Fruit fly (Drosophila melanogaster): ENCODE measurements around the gene Gr93c.

The Gr93c gene

dm6 chr3R:21862137-21862850 is 17.2 kb upstream of the Gr93c start (continued):
- TF ChIP-seq fd85E (GFP tag; optimal IDR thresholded peaks at IDR 0.05) (no peak), topi (GFP tag; optimal IDR thresholded peaks at IDR 0.05) (no peak), OdsH (GFP tag; optimal IDR thresholded peaks at IDR 0.05) (peak; percentile 80), Gug (GFP tag; IDR thresholded peaks at IDR 0.05) (peak; percentile 84), CG8119 (GFP tag; IDR thresholded peaks at IDR 0.05) (peak; percentile 96), Met (GFP tag; optimal IDR thresholded peaks at IDR 0.05) (peak; percentile 29), CG6854 (GFP tag; optimal IDR thresholded peaks at IDR 0.05) (no peak), CG4318 (GFP tag; optimal IDR thresholded peaks at IDR 0.05) (peak; percentile 93), CG34406 (GFP tag; optimal IDR thresholded peaks at IDR 0.05) (peak; percentile 13), CG6163 (GFP tag; IDR thresholded peaks at IDR 0.05) (peak; percentile 88), CG7368 (GFP tag; optimal IDR thresholded peaks at IDR 0.05) (peak; percentile 32), spab (GFP tag; optimal IDR thresholded peaks at IDR 0.05) (peak; percentile 13), CG31627 (GFP tag; optimal IDR thresholded peaks at IDR 0.05) (no peak), Eip78C (GFP tag) (peak; percentile 89), svp (GFP tag) (no peak), Eip93F (GFP tag; optimal IDR thresholded peaks at IDR 0.05) (no peak), CG15336 (GFP tag; IDR thresholded peaks at IDR 0.05) (peak; percentile 97), Sox102F (GFP tag; optimal IDR thresholded peaks at IDR 0.05) (peak; percentile 21), achi (GFP tag; optimal IDR thresholded peaks at IDR 0.05) (peak; percentile 69), Sox14 (GFP tag; optimal IDR thresholded peaks at IDR 0.05) (peak; percentile 13), CG10669 (GFP tag; optimal IDR thresholded peaks at IDR 0.05) (no peak), lz (GFP tag; optimal IDR thresholded peaks at IDR 0.05) (peak; percentile 41), Lpt (GFP tag; optimal IDR thresholded peaks at IDR 0.05) (peak; percentile 88)

DNA sequence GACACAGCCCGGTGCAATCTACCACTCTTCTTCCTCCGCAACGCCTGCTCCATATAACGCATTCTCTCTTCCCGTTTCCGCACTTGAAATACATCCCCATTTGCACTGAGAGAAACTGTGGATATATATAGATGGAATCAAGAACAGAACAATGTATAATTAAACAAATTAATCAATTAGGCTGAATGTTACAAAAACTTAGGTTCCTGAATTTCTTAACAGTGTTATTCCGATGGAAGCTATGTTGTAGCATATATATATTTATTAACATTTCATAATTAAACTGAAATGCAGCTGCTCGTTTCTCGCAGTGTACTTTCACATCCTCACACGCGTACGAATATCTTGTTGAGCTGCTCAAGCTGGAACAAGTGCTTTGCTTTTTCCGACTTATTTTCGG is 14.4 kb upstream of the Gr93c start:
- no peak for TF ChIP-seq Hr38 (GFP tag; optimal IDR thresholded peaks at IDR 0.05)
- TF ChIP-seq eg (GFP tag; IDR thresholded peaks at IDR 0.05) = peak; percentile 79
- peak; percentile 98 for TF ChIP-seq esn (GFP tag; optimal IDR thresholded peaks at IDR 0.05)
- peak; percentile 75 for TF ChIP-seq CG8319 (GFP tag; optimal IDR thresholded peaks at IDR 0.05)
- peak; percentile 93 for TF ChIP-seq cyc (GFP tag; optimal IDR thresholded peaks at IDR 0.05)
- peak; percentile 97 for TF ChIP-seq Met (GFP tag; optimal IDR thresholded peaks at IDR 0.05)
- TF ChIP-seq Sox14 (GFP tag; optimal IDR thresholded peaks at IDR 0.05) = peak; percentile 93
- peak; percentile 96 for TF ChIP-seq CG31627 (GFP tag; optimal IDR thresholded peaks at IDR 0.05)
- TF ChIP-seq CG6854 (GFP tag; optimal IDR thresholded peaks at IDR 0.05) = peak; percentile 87
- TF ChIP-seq Eip75B (GFP tag; optimal IDR thresholded peaks at IDR 0.05) = peak; percentile 96
- TF ChIP-seq fd59A (GFP tag; optimal IDR thresholded peaks at IDR 0.05) = peak; percentile 70
- peak; percentile 93 for TF ChIP-seq pdm3 (GFP tag; optimal IDR thresholded peaks at IDR 0.05)
- peak; percentile 90 for TF ChIP-seq CG15336 (GFP tag; IDR thresholded peaks at IDR 0.05)
- peak; percentile 94 for TF ChIP-seq CG6792 (GFP tag; optimal IDR thresholded peaks at IDR 0.05)
- TF ChIP-seq fkh (GFP tag; optimal IDR thresholded peaks at IDR 0.05) = no peak
- TF ChIP-seq CG9139 (GFP tag; optimal IDR thresholded peaks at IDR 0.05) = peak; percentile 63
- peak; percentile 92 for TF ChIP-seq OdsH (GFP tag; optimal IDR thresholded peaks at IDR 0.05)
- peak; percentile 88 for TF ChIP-seq CG3919 (GFP tag; optimal IDR thresholded peaks at IDR 0.05)
- peak; percentile 92 for TF ChIP-seq acj6 (GFP tag; optimal IDR thresholded peaks at IDR 0.05)
- TF ChIP-seq Hr4 (GFP tag; optimal IDR thresholded peaks at IDR 0.05) = peak; percentile 90
- peak; percentile 83 for TF ChIP-seq CG11902 (GFP tag; optimal IDR thresholded peaks at IDR 0.05)
- peak; percentile 75 for TF ChIP-seq CG10669 (GFP tag; optimal IDR thresholded peaks at IDR 0.05)
- peak; percentile 85 to 88 for TF ChIP-seq ss (GFP tag; optimal IDR thresholded peaks at IDR 0.05)
- TF ChIP-seq CG8632 (GFP tag; optimal IDR thresholded peaks at IDR 0.05) = peak; percentile 92
- TF ChIP-seq fd85E (GFP tag; optimal IDR thresholded peaks at IDR 0.05) = peak; percentile 39
- peak; percentile 71 for TF ChIP-seq CG6808 (GFP tag; optimal IDR thresholded peaks at IDR 0.05)
- peak; percentile 89 for TF ChIP-seq net (GFP tag; optimal IDR thresholded peaks at IDR 0.05)
- peak; percentile 78 for TF ChIP-seq Ets96B (tag; optimal IDR thresholded peaks at IDR 0.05)
- TF ChIP-seq Lpt (GFP tag; optimal IDR thresholded peaks at IDR 0.05) = peak; percentile 73
- peak; percentile 87 for TF ChIP-seq Sox15 (GFP tag; optimal IDR thresholded peaks at IDR 0.05)
- peak; percentile 53; the same call in 1 of the 2 replicates for TF ChIP-seq CG11294 (GFP tag; IDR thresholded peaks at IDR 0.05)
- TF ChIP-seq CG6163 (GFP tag; IDR thresholded peaks at IDR 0.05) = peak; percentile 84
- peak; percentile 99 for TF ChIP-seq svp (GFP tag)
- TF ChIP-seq vri (GFP tag; optimal IDR thresholded peaks at IDR 0.05) = peak; percentile 91
- peak; percentile 89 for TF ChIP-seq CG8119 (GFP tag; IDR thresholded peaks at IDR 0.05)
- TF ChIP-seq Sox102F (GFP tag; optimal IDR thresholded peaks at IDR 0.05) = peak; percentile 96
- TF ChIP-seq Blimp-1 (GFP tag; optimal IDR thresholded peaks at IDR 0.05) = peak; percentile 80
- peak; percentile 70 to 81 for TF ChIP-seq salr (GFP tag; optimal IDR thresholded peaks at IDR 0.05)

Data from whole organism, prepupa.